Worm (Caenorhabditis elegans) whole organism, mixed stage, embryonic: ENCODE results near the gene K08H10.6.

ENCODE experiments used
- ceh-83 ChIP-seq: fragments of 200-800 bp; sonication (Bioruptor generic); optimal IDR thresholded peaks from 2 replicates; lab custom pipeline; 2018; ENCODE audit warnings: mild to moderate bottlenecking, missing genetic modification characterization, missing compliant biosample characterization
- hlh-1 ChIP-seq: fragments of 150-350 bp; optimal IDR thresholded peaks from 2 replicates; lab custom pipeline; 2014; ENCODE audit warnings: missing biosample characterization, missing genetic modification reagents, missing genetic modification characterization
- lin-13 ChIP-seq: fragments of 150-350 bp; optimal IDR thresholded peaks from 2 replicates; lab custom pipeline; 2014; ENCODE audit warnings: missing biosample characterization, missing genetic modification characterization
- mab-5 ChIP-seq: fragments of 150-350 bp; optimal IDR thresholded peaks from 2 replicates; lab custom pipeline; 2014; ENCODE audit warnings: missing biosample characterization, missing genetic modification characterization

- TF ChIP-seq ceh-83 (GFP tag; lab: Kevin White, UChicago) (no peak), lin-13 (tag; lab: Kevin White, UChicago) (no peak), hlh-1 (no peak), mab-5 (no peak)
Measured at ce11 chrV:9986177-9986576, 9.5 kb downstream of the K08H10.6 start, which contains the start of gene rmd-2.
